Worm (Caenorhabditis elegans): Measurements from ENCODE around the gene clr-1.

DNA sequence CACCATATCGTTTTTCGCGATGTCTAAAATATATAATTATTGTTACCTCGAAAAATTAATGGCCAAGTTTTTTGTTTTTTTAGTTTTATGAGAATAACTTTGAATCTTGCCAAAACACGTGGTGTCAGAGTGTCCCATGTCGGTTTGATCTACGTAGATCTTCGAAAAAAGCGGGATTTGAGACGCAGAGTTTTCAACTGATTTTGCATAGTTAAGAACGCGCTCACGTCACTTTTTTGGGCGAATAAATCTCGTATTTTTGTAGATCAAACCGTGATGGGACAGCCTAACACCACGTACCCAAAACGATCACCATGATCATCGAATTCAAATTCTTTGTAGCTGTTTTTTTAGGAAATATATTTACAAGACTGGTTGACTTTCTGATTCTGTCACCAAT lies 31.4 kb downstream of the clr-1 start:
- TF ChIP-seq ceh-39 (tag; optimal IDR thresholded peaks at IDR 0.05) (no peak), snpc-4 (tag; optimal IDR thresholded peaks at IDR 0.05) (no peak), unc-39 (tag; optimal IDR thresholded peaks at IDR 0.05) (no peak), elt-3 (tag; optimal IDR thresholded peaks at IDR 0.05) (no peak), nhr-76 (tag; optimal IDR thresholded peaks at IDR 0.05) (no peak), lin-13 (tag; optimal IDR thresholded peaks at IDR 0.05) (no peak), ztf-11 (tag; optimal IDR thresholded peaks at IDR 0.05) (no peak), nhr-237 (tag; optimal IDR thresholded peaks at IDR 0.05) (no peak), ceh-43 (GFP tag; optimal IDR thresholded peaks at IDR 0.05) (no peak), pha-4 (tag; optimal IDR thresholded peaks at IDR 0.05) (no peak)

All from whole organism, mixed stage, embryonic.